Worm (Caenorhabditis elegans): ENCODE measurements around the gene C06A1.6.

The C06A1.6 gene

ce11 chrII:10546784-10547087 lies 17.7 kb downstream of the C06A1.6 start:
- no peak for TF ChIP-seq W03F9.2 (tag; optimal IDR thresholded peaks at IDR 0.05)
- TF ChIP-seq him-1 (tag; optimal IDR thresholded peaks at IDR 0.05): no peak
- TF ChIP-seq dao-5 (tag; optimal IDR thresholded peaks at IDR 0.05): no peak

ce11 chrII:10545924-10546783 lies 18.3 kb downstream of the C06A1.6 start:
- TF ChIP-seq W03F9.2 (tag; optimal IDR thresholded peaks at IDR 0.05) (no peak), dao-5 (tag; optimal IDR thresholded peaks at IDR 0.05) (no peak), him-1 (tag; optimal IDR thresholded peaks at IDR 0.05) (no peak)

ce11 chrII:10545213-10545612 lies 19.3 kb downstream of the C06A1.6 start:
- TF ChIP-seq dao-5 (tag; optimal IDR thresholded peaks at IDR 0.05) (no peak), him-1 (tag; optimal IDR thresholded peaks at IDR 0.05) (no peak), W03F9.2 (tag; optimal IDR thresholded peaks at IDR 0.05) (no peak)

ce11 chrII:10544374-10544908 lies 20.0 kb downstream of the C06A1.6 start:
- peak; percentile 8 for TF ChIP-seq W03F9.2 (tag; optimal IDR thresholded peaks at IDR 0.05)
- TF ChIP-seq him-1 (tag; optimal IDR thresholded peaks at IDR 0.05): no peak
- TF ChIP-seq dao-5 (tag; optimal IDR thresholded peaks at IDR 0.05): no peak

ce11 chrII:10543457-10544137 lies 20.9 kb downstream of the C06A1.6 start:
- peak; percentile 24 for TF ChIP-seq him-1 (tag; optimal IDR thresholded peaks at IDR 0.05)
- TF ChIP-seq dao-5 (tag; optimal IDR thresholded peaks at IDR 0.05): no peak

- TF ChIP-seq dao-5 (tag; optimal IDR thresholded peaks at IDR 0.05): no peak
- TF ChIP-seq him-1 (tag; optimal IDR thresholded peaks at IDR 0.05): no peak
- no peak for TF ChIP-seq W03F9.2 (tag; optimal IDR thresholded peaks at IDR 0.05)
These were observed 21.6 kb downstream of the C06A1.6 start for ce11 chrII:10542654-10543456.

- TF ChIP-seq W03F9.2 (tag; optimal IDR thresholded peaks at IDR 0.05) (peak; percentile 90), dao-5 (tag; optimal IDR thresholded peaks at IDR 0.05) (peak; percentile 62), him-1 (tag; optimal IDR thresholded peaks at IDR 0.05) (peak; percentile 88)
These were observed 22.5 kb downstream of the C06A1.6 start, which contains the start of gene pro-1 for ce11 chrII:10541923-10542486. Gene pro-1, minus strand, starts transcription at chrII:10541996.

ce11 chrII:10539232-10539631 lies 25.2 kb downstream of the C06A1.6 start, which contains the start of gene R166.3:
Gene R166.3, minus strand, starts transcription at chrII:10539332.
- no peak for TF ChIP-seq him-1 (tag; optimal IDR thresholded peaks at IDR 0.05)
- no peak for TF ChIP-seq dao-5 (tag; optimal IDR thresholded peaks at IDR 0.05)
- TF ChIP-seq W03F9.2 (tag; optimal IDR thresholded peaks at IDR 0.05): no peak

ce11 chrII:10537988-10538387 lies 26.5 kb downstream of the C06A1.6 start:
- TF ChIP-seq dao-5 (tag; optimal IDR thresholded peaks at IDR 0.05): no peak
- TF ChIP-seq him-1 (tag; optimal IDR thresholded peaks at IDR 0.05): peak; percentile 71

ce11 chrII:10537571-10537970 lies 26.9 kb downstream of the C06A1.6 start, which contains the start of gene R166.2:
Gene R166.2, minus strand, starts transcription at chrII:10537671.
- TF ChIP-seq W03F9.2 (tag; optimal IDR thresholded peaks at IDR 0.05) (no peak), him-1 (tag; optimal IDR thresholded peaks at IDR 0.05) (no peak), dao-5 (tag; optimal IDR thresholded peaks at IDR 0.05) (no peak)

ce11 chrII:10533985-10534384 lies 30.5 kb downstream of the C06A1.6 start:
- TF ChIP-seq W03F9.2 (tag; optimal IDR thresholded peaks at IDR 0.05): no peak
- TF ChIP-seq dao-5 (tag; optimal IDR thresholded peaks at IDR 0.05): no peak
- TF ChIP-seq him-1 (tag; optimal IDR thresholded peaks at IDR 0.05): no peak

ce11 chrII:10531604-10532003 lies 32.9 kb downstream of the C06A1.6 start:
- TF ChIP-seq dao-5 (tag; optimal IDR thresholded peaks at IDR 0.05) (no peak), him-1 (tag; optimal IDR thresholded peaks at IDR 0.05) (no peak), W03F9.2 (tag; optimal IDR thresholded peaks at IDR 0.05) (no peak)

ce11 chrII:10530907-10531306 lies 33.6 kb downstream of the C06A1.6 start:
- TF ChIP-seq him-1 (tag; optimal IDR thresholded peaks at IDR 0.05): no peak
- TF ChIP-seq W03F9.2 (tag; optimal IDR thresholded peaks at IDR 0.05): no peak
- no peak for TF ChIP-seq dao-5 (tag; optimal IDR thresholded peaks at IDR 0.05)
